Worm (Caenorhabditis elegans) whole organism, L2 larva: Measurements from ENCODE around the gene R11D1.3.

Source experiments
- F13H6.1 ChIP-seq: sonication (generic microtip); optimal IDR thresholded peaks from 2 replicates; lab custom pipeline; 2016; ENCODE audit warnings: missing genetic modification characterization, missing compliant biosample characterization
- R02D3.7 ChIP-seq: fragments of 150-350 bp; optimal IDR thresholded peaks from 2 replicates; lab custom pipeline; 2014; ENCODE audit warnings: missing biosample characterization, missing genetic modification characterization
- Y55F3AM.14 ChIP-seq: fragments of 200-800 bp; sonication (Bioruptor generic); optimal IDR thresholded peaks from 2 replicates; lab custom pipeline; 2018; ENCODE audit warnings: mild to moderate bottlenecking, missing genetic modification characterization, missing compliant biosample characterization
- ZK546.5 ChIP-seq: sonication (generic microtip); optimal IDR thresholded peaks from 2 replicates; lab custom pipeline; 2017; ENCODE audit warnings: missing biosample characterization, missing genetic modification characterization
- alr-1 ChIP-seq: fragments of 150-350 bp; optimal IDR thresholded peaks from 2 replicates; lab custom pipeline; 2014; ENCODE audit warnings: missing biosample characterization, missing genetic modification characterization
- aly-2 ChIP-seq: fragments of 150-350 bp; optimal IDR thresholded peaks from 2 replicates; lab custom pipeline; 2014; ENCODE audit warnings: missing biosample characterization, missing genetic modification characterization
- ama-1 ChIP-seq: fragments of 150-350 bp; optimal IDR thresholded peaks from 2 replicates; lab custom pipeline; 2018; ENCODE audit warnings: inconsistent platforms
- blmp-1 ChIP-seq: sonication (generic microtip); optimal IDR thresholded peaks from 2 replicates; lab custom pipeline; 2017; ENCODE audit warnings: missing genetic modification characterization, mild to moderate bottlenecking, missing compliant biosample characterization, antibody characterized with exemption, moderate library complexity; ENCODE audit not compliant: insufficient read depth
- ceh-16 ChIP-seq: fragments of 150-350 bp; optimal IDR thresholded peaks from 2 replicates; lab custom pipeline; 2014; ENCODE audit warnings: missing biosample characterization, missing genetic modification characterization
- ceh-82 ChIP-seq: fragments of 150-350 bp; optimal IDR thresholded peaks from 2 replicates; lab custom pipeline; 2014; ENCODE audit warnings: missing biosample characterization, missing genetic modification characterization
- crh-2 ChIP-seq: sonication (generic microtip); optimal IDR thresholded peaks from 2 replicates; lab custom pipeline; 2017; ENCODE audit warnings: missing biosample characterization, missing genetic modification characterization
- dmd-4 ChIP-seq: sonication (generic microtip); optimal IDR thresholded peaks from 2 replicates; lab custom pipeline; 2017; ENCODE audit warnings: missing biosample characterization, missing genetic modification characterization
- egl-27 ChIP-seq: sonication (generic microtip); optimal IDR thresholded peaks from 3 replicates; lab custom pipeline; 2017; ENCODE audit warnings: missing biosample characterization, missing genetic modification reagents, missing genetic modification characterization
- elt-1 ChIP-seq: fragments of 150-350 bp; optimal IDR thresholded peaks from 2 replicates; lab custom pipeline; 2014; ENCODE audit warnings: missing biosample characterization, missing genetic modification characterization
- elt-3 ChIP-seq: sonication (generic microtip); optimal IDR thresholded peaks from 2 replicates; lab custom pipeline; 2017; ENCODE audit warnings: missing biosample characterization, missing genetic modification characterization
- fos-1 ChIP-seq: fragments of 150-350 bp; optimal IDR thresholded peaks from 2 replicates; lab custom pipeline; 2014; ENCODE audit warnings: missing biosample characterization, missing genetic modification characterization
- lin-11 ChIP-seq: fragments of 150-350 bp; sonication (generic microtip); optimal IDR thresholded peaks from 2 replicates; lab custom pipeline; 2014; ENCODE audit warnings: missing biosample characterization, missing genetic modification characterization, inconsistent platforms, mixed read lengths
- lin-13 ChIP-seq: fragments of 150-350 bp; optimal IDR thresholded peaks from 2 replicates; lab custom pipeline; 2014; ENCODE audit warnings: missing biosample characterization, missing genetic modification reagents, missing genetic modification characterization
- lin-39 ChIP-seq: fragments of 150-350 bp; optimal IDR thresholded peaks from 2 replicates; lab custom pipeline; 2014; ENCODE audit warnings: missing biosample characterization, missing genetic modification reagents, missing genetic modification characterization
- lsy-2 ChIP-seq, 2 experiments: fragments of 150-350 bp in 1 of 2; sonication (generic microtip) in 1 of 2; optimal IDR thresholded peaks; 2 replicates each; lab custom pipeline; 2014 to 2017; ENCODE audit warnings: missing biosample characterization in 2 of 2, missing genetic modification characterization in 2 of 2
- mab-5 ChIP-seq: fragments of 150-350 bp; optimal IDR thresholded peaks from 2 replicates; lab custom pipeline; 2014; ENCODE audit warnings: missing biosample characterization, missing genetic modification characterization
- mbf-1 ChIP-seq: sonication (generic microtip); optimal IDR thresholded peaks from 2 replicates; lab custom pipeline; 2017; ENCODE audit warnings: missing biosample characterization, missing genetic modification characterization
- nhr-10 ChIP-seq: sonication (generic microtip); optimal IDR thresholded peaks from 2 replicates; lab custom pipeline; 2017; ENCODE audit warnings: missing biosample characterization, missing genetic modification characterization
- nhr-11 ChIP-seq: fragments of 150-350 bp; optimal IDR thresholded peaks from 2 replicates; lab custom pipeline; 2014; ENCODE audit warnings: missing biosample characterization, missing genetic modification characterization
- nhr-129 ChIP-seq: fragments of 150-350 bp; optimal IDR thresholded peaks from 2 replicates; lab custom pipeline; 2014; ENCODE audit warnings: missing biosample characterization, missing genetic modification characterization
- nhr-21 ChIP-seq: fragments of 150-350 bp; optimal IDR thresholded peaks from 2 replicates; lab custom pipeline; 2014; ENCODE audit warnings: missing biosample characterization, missing genetic modification characterization
- nhr-23 ChIP-seq: fragments of 150-350 bp; optimal IDR thresholded peaks from 2 replicates; lab custom pipeline; 2014; ENCODE audit warnings: missing biosample characterization, missing genetic modification reagents, missing genetic modification characterization
- nhr-237 ChIP-seq: fragments of 150-350 bp; optimal IDR thresholded peaks from 2 replicates; lab custom pipeline; 2014; ENCODE audit warnings: missing biosample characterization, missing genetic modification characterization
- nhr-25 ChIP-seq: fragments of 150-350 bp; sonication (generic microtip); optimal IDR thresholded peaks from 3 replicates; lab custom pipeline; 2014; ENCODE audit warnings: missing biosample characterization, missing genetic modification characterization
- nhr-77 ChIP-seq: fragments of 150-350 bp; optimal IDR thresholded peaks from 2 replicates; lab custom pipeline; 2014; ENCODE audit warnings: missing biosample characterization, missing genetic modification characterization
- peb-1 ChIP-seq: fragments of 150-350 bp; optimal IDR thresholded peaks from 2 replicates; lab custom pipeline; 2014; ENCODE audit warnings: missing biosample characterization, missing genetic modification characterization
- sem-4 ChIP-seq: fragments of 150-350 bp; optimal IDR thresholded peaks from 2 replicates; lab custom pipeline; 2014; ENCODE audit warnings: missing biosample characterization, missing genetic modification reagents, missing genetic modification characterization
- skn-1 ChIP-seq: sonication (generic microtip); optimal IDR thresholded peaks from 2 replicates; lab custom pipeline; 2017; ENCODE audit warnings: missing biosample characterization, missing genetic modification characterization
- sma-3 ChIP-seq: sonication (generic microtip); optimal IDR thresholded peaks from 2 replicates; lab custom pipeline; 2016; ENCODE audit warnings: missing genetic modification reagents, missing genetic modification characterization, missing compliant biosample characterization
- sma-9 ChIP-seq, 2 experiments: fragments of 150-350 bp in 1 of 2; sonication (generic microtip) in 1 of 2; optimal IDR thresholded peaks; 2 replicates each; lab custom pipeline; 2014 to 2016; ENCODE audit warnings: missing genetic modification characterization in 2 of 2, mild to moderate bottlenecking in 1 of 2, missing biosample characterization in 1 of 2, missing compliant biosample characterization in 1 of 2, missing genetic modification reagents in 1 of 2, moderate library complexity in 1 of 2
- unc-39 ChIP-seq: fragments of 150-350 bp; optimal IDR thresholded peaks from 2 replicates; lab custom pipeline; 2014; ENCODE audit warnings: missing biosample characterization, missing genetic modification characterization
- unc-62 ChIP-seq: fragments of 150-350 bp; optimal IDR thresholded peaks from 2 replicates; lab custom pipeline; 2014; ENCODE audit warnings: missing biosample characterization, missing genetic modification reagents, missing genetic modification characterization
- zag-1 ChIP-seq: fragments of 150-350 bp; optimal IDR thresholded peaks from 2 replicates; lab custom pipeline; 2014; ENCODE audit warnings: missing biosample characterization, missing genetic modification characterization
- ztf-1 ChIP-seq: fragments of 200-800 bp; sonication (Bioruptor generic); conservative IDR thresholded peaks from 2 replicates; pipeline ENCODE4 v1.3.6; 2022; ENCODE audit warnings: missing genetic modification characterization, missing compliant biosample characterization
- ztf-11 ChIP-seq: sonication (generic microtip); optimal IDR thresholded peaks from 2 replicates; lab custom pipeline; 2017; ENCODE audit warnings: missing biosample characterization, missing genetic modification characterization
- ztf-4 ChIP-seq: fragments of 150-350 bp; optimal IDR thresholded peaks from 2 replicates; lab custom pipeline; 2014; ENCODE audit warnings: missing biosample characterization, missing genetic modification characterization

The R11D1.3 gene

ce11 chrV:12667926-12668325 lies 44.0 kb downstream of the R11D1.3 start, which contains the start of gene W05B10.4:
W05B10.4 (plus strand) TSS chrV:12668226.
- TF ChIP-seq blmp-1 (tag; lab: Kevin White, UChicago) (no peak), egl-27 (tag; lab: Kevin White, UChicago) (no peak), mbf-1 (tag; lab: Kevin White, UChicago) (no peak), ceh-82 (tag; lab: Kevin White, UChicago) (no peak), lin-39 (tag; lab: Kevin White, UChicago) (no peak), nhr-21 (tag; lab: Kevin White, UChicago) (no peak), sem-4 (no peak), lin-11 (tag; lab: Kevin White, UChicago) (no peak), mab-5 (tag; lab: Kevin White, UChicago) (no peak), ZK546.5 (tag; lab: Kevin White, UChicago) (no peak), nhr-11 (no peak), peb-1 (tag; lab: Kevin White, UChicago) (no peak), unc-39 (tag; lab: Kevin White, UChicago) (no peak), elt-3 (tag; lab: Kevin White, UChicago) (no peak)

DNA sequence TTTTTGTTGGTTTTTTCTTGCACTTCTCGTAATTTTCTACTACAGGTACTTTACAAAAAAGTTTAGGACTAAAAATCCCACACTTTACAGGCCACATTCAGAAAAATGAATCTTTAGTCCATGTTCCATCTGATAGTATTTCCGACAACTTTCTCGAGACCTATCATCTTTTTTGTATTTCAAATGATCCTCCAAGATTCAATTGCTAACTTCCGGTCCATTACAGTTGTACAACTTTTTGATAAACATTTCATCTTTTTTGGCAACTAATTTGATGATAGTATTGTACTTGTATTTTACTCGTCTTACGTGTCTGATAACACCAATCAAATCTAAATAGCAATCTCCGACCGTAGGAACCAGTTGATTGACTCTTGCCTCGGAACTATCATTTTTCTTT lies 44.5 kb downstream of the R11D1.3 start:
- TF ChIP-seq blmp-1 (tag; lab: Kevin White, UChicago) = no peak
- TF ChIP-seq nhr-77 (tag; lab: Kevin White, UChicago) = no peak
- no peak for TF ChIP-seq nhr-129 (tag; lab: Kevin White, UChicago)
- no peak for TF ChIP-seq sma-9 (GFP tag; optimal IDR thresholded peaks at IDR 0.05; lab: Kevin White, UChicago)
- no peak for TF ChIP-seq sma-9 (tag; optimal IDR thresholded peaks at IDR 0.05; lab: Kevin White, UChicago)
- no peak for TF ChIP-seq nhr-23 (tag; lab: Kevin White, UChicago)
- TF ChIP-seq ztf-1 (GFP tag; lab: Robert Waterston, UW) = no peak
- TF ChIP-seq elt-3 (tag; lab: Kevin White, UChicago) = no peak
- TF ChIP-seq nhr-237 (tag; lab: Kevin White, UChicago) = no peak
- no peak for TF ChIP-seq R02D3.7 (tag; lab: Kevin White, UChicago)
- TF ChIP-seq Y55F3AM.14 = no peak
- TF ChIP-seq sma-3 (GFP tag; lab: Kevin White, UChicago) = no peak
- no peak for TF ChIP-seq ama-1
- TF ChIP-seq mbf-1 (tag; lab: Kevin White, UChicago) = no peak
- no peak for TF ChIP-seq nhr-10 (tag; lab: Kevin White, UChicago)
- no peak for TF ChIP-seq ceh-82 (tag; lab: Kevin White, UChicago)
- no peak for TF ChIP-seq lsy-2 (tag; optimal IDR thresholded peaks at IDR 0.05; lab: Kevin White, UChicago)
- TF ChIP-seq alr-1 = no peak
- TF ChIP-seq fos-1 = no peak
- TF ChIP-seq ZK546.5 (tag; lab: Kevin White, UChicago) = no peak
- TF ChIP-seq lin-13 (GFP tag; lab: Kevin White, UChicago) = no peak
- TF ChIP-seq, all 48 proteins: peak for 0

DNA sequence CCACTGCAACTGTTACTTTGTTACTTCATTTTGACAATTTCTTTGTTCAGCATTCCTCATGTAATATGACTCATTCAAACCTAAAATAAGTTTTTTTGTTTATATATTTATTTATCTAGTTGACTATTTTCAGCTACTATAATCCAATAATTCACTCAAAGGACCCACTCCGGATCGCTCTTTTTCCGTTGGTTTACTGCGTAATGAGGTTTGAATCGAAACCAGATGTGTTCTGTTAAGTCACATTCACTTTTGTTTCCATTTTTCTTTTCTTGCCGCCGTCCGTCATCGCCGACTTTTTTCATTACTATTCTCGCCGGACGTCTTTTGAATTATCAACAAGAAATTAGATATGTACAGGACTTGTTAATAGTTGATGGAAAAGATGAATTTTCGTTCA lies 48.5 kb downstream of the R11D1.3 start:
- TF ChIP-seq nhr-10 (tag; lab: Kevin White, UChicago) (no peak), zag-1 (tag; lab: Kevin White, UChicago) (no peak), ztf-4 (tag; lab: Kevin White, UChicago) (no peak), blmp-1 (tag; lab: Kevin White, UChicago) (no peak), lin-11 (tag; lab: Kevin White, UChicago) (no peak), mab-5 (tag; lab: Kevin White, UChicago) (no peak), aly-2 (tag; lab: Kevin White, UChicago) (no peak), sma-3 (GFP tag; lab: Kevin White, UChicago) (no peak), sma-9 (GFP tag; optimal IDR thresholded peaks at IDR 0.05; lab: Kevin White, UChicago) (no peak), sma-9 (tag; optimal IDR thresholded peaks at IDR 0.05; lab: Kevin White, UChicago) (no peak), crh-2 (tag; lab: Kevin White, UChicago) (no peak)
- TF ChIP-seq, all 48 proteins: peak for 0

DNA sequence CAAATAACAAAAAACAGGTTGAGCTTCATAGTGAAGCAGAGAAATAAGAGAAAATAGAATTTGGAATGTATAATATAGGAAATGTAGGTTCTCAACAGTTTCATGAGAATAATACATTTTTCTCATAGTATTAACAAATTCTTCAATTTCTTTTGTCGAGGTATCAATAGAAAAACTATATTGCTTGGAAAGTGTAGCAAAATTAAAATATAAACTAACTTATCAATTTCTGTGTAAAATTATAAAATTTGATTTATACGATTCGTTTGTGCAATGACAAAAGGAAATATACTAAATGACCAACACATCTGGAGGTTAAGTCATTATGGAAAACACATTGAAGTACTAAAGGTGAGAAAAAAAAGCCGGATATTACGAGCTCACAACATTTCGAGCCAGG lies 50.3 kb downstream of the R11D1.3 start, which contains the start of gene W05B10.3:
Gene W05B10.3, minus strand, starts transcription at position 101 of the 400 bp plus-strand sequence.
- TF ChIP-seq elt-3 (tag; lab: Kevin White, UChicago) (no peak), nhr-25 (tag; lab: Kevin White, UChicago) (no peak), mab-5 (tag; lab: Kevin White, UChicago) (no peak), unc-62 (GFP tag; lab: Kevin White, UChicago) (no peak), F13H6.1 (tag; lab: Kevin White, UChicago) (no peak), dmd-4 (no peak), skn-1 (tag; lab: Kevin White, UChicago) (no peak), aly-2 (tag; lab: Kevin White, UChicago) (no peak), alr-1 (no peak), ztf-11 (tag; lab: Kevin White, UChicago) (no peak), ZK546.5 (tag; lab: Kevin White, UChicago) (no peak), elt-1 (tag; lab: Kevin White, UChicago) (no peak), ceh-16 (tag; lab: Kevin White, UChicago) (no peak), fos-1 (no peak)
- TF ChIP-seq, all 48 proteins: peak for 0
